Fruit fly (Drosophila melanogaster) ovary, adult (tissue): ENCODE results near the gene CG5687.

Experiments
- CG17801 ChIP-seq: fragments of 200-800 bp; optimal IDR thresholded peaks from 2 replicates; lab custom pipeline; 2019; ENCODE audit warnings: missing biosample characterization, mild to moderate bottlenecking, missing genetic modification characterization, moderate library complexity; ENCODE audit not compliant: partially characterized antibody

Gene CG5687

DNA sequence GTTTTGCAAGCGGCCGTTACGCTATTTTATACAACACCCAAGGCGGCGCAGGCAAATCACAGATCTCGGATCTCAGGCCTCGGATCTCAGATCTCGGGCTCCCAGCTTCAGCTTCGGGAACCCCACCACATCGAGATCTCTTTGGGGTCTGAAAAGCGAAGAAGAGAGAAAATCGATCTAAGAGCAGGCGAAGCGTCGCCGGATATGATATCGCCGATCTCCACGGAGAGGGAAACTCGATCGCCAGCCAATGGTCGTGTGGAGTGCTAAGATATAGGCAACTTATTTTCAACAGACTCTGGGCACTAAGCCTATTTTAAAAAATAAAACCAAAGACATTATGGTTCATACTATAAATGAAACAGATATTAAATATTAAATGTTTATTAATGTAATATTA lies at the start of gene CG5687, which contains the start of gene CG46523:
TSS of gene CG5687 (minus strand) at position 337 of the 400 bp plus-strand sequence.
TSS of gene CG46523 (minus strand) at position 337 of the 400 bp plus-strand sequence.
- no peak for TF ChIP-seq CG17801

DNA sequence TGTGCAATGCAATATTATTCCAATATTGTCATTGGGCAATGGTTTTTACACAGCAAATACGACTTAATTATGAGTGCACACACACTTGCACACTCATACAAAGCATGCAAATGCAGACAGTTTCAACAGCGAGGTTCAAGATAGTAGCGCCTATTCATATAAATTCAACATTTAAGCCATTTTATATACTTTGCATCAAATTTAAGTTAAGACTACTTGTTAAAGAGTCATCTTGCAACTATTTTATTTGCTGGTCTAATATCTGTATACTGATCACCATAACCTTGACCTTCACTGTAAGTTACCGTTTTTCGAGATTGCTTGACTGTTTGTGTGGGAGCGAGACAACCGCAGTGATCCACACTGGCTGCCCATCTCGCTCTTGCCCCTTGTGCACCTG lies 46.5 kb upstream of the CG5687 start:
- no peak for TF ChIP-seq CG17801

DNA sequence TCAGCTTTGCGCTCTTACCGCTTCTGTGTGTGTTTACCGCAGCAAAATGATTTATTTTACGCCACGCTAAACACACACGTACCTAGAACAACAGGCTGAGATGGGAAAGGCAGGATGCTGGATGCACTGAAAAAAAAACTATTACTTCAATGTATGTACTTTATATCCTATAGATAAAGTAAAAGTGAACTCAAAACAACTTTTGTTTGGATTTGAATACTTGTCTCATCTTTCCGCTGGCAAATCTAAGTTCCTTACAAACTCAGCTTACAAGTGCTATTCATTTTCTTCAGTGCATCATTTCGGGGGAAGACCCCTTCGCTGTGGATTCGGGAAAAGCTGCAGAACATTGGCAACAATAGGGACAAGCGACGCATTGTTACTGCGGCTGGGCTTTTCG lies 37.9 kb upstream of the CG5687 start:
- TF ChIP-seq CG17801: no peak

DNA sequence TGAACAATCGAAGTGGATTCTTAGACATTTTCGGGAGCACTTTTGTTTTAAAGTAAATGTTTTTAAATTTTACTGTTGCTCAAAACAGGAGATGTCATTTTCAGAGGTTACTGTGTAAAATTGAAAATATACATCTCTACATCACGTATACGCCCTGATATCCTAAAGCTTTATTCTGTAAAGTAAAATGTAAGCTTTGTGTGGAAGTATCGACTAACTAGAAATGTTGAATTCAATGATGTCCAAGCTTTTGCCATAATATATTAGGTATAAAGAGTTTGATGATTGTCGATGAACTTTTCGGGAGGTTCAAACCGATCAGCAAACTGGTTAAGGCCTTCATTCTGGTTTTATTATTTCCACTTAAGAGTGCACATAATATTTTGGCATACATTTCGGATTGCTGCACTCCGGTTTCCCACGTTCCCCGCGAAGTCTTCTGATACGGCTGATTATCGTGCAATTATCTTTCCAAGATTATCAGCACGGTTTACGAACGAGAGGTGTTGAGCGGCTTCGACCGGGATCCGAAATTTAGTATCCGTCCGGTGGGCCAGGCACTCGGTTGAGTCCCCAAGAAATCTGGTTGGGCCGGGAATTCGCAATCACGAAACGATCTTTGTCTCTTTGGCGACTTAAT lies 32.3 kb upstream of the CG5687 start, which contains the start of the genes CG11815 and acs:
TSS of gene CG11815 (minus strand) at position 98 of the 640 bp plus-strand sequence.
TSS of gene acs (plus strand) at position 536 of the 640 bp plus-strand sequence.
- no peak for TF ChIP-seq CG17801

DNA sequence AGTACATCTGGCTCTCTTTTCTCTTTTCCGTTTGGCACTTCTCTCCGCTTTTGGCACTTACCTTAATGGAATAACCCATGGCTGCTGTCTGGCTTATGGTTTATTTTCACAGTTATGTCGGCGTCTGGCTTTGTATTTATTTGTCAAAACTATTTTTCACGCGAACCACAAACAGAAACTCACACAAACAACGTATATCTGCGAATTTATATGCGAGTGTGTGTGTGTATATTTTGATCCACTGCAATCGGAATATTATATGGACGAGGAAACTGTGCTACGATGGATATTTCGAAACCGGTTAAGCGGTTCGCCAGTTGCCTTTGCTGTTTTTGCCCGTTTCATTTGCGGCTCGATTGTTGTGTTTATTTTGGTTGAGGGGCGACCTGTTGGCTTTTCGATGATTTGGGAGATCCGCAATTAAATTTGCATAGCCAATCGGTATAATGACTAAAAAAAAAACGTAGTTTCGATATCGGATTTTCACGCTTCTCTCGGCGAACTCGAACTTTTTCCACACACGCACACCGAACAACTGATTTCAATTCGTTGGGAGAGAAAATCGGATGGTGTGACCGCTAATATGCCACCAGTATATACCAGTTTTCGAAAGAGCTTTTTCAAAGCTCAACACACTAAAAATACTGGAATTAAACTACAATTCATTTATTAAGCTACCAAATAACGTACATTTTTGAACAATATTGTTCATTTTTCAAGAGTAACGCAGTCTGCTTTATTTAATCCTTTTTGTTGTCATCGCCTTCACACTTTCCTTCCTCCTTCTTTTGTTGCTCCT lies 30.8 kb upstream of the CG5687 start, which contains the start of gene CG1927:
TSS of gene CG1927 (minus strand) at position 541 of the 799 bp plus-strand sequence.
- no peak for TF ChIP-seq CG17801

DNA sequence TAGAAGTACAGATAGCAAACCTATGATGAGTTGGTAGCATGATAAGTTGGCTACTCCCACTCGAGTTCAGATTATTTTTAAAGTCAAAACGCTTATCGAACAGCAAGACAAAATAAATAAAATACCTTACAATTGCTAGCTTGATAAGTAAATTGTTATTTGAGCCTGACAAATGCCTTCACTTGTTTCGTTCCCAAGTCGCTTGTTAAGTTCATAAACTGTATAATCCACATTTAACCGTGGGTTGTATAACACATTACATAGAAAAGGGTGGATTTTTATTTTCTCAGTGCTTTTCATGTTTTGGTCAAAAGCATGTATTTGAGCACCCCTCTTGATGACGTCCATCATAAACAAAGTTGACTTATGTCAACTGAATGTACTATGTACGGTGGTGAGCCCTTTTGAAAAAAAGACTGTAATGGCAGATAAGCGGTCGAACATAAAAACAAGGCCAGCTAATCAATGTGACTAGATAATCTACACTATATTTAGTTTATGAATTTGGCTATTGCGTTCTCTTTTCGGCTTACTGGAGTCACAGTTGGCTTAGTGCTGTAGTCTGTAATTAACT lies 30.0 kb upstream of the CG5687 start:
- no peak for TF ChIP-seq CG17801

DNA sequence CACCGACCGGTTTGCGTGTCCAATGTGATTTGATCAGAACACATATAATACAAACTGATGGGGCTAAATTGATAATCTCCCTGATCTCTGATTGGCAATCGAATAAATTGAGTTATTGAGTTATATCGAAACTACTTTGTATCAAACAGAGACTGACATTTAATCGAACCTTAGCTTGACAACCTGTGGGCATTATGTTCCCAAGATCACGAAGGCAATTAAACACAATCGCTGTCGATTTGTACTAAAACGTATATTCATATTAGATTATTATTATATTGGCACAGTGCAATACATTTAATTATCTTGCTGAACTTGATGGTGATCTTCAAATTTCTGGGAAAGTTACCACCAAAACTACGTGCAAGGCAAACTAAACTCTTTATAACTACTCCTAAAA lies 29.5 kb upstream of the CG5687 start:
- no peak for TF ChIP-seq CG17801

DNA sequence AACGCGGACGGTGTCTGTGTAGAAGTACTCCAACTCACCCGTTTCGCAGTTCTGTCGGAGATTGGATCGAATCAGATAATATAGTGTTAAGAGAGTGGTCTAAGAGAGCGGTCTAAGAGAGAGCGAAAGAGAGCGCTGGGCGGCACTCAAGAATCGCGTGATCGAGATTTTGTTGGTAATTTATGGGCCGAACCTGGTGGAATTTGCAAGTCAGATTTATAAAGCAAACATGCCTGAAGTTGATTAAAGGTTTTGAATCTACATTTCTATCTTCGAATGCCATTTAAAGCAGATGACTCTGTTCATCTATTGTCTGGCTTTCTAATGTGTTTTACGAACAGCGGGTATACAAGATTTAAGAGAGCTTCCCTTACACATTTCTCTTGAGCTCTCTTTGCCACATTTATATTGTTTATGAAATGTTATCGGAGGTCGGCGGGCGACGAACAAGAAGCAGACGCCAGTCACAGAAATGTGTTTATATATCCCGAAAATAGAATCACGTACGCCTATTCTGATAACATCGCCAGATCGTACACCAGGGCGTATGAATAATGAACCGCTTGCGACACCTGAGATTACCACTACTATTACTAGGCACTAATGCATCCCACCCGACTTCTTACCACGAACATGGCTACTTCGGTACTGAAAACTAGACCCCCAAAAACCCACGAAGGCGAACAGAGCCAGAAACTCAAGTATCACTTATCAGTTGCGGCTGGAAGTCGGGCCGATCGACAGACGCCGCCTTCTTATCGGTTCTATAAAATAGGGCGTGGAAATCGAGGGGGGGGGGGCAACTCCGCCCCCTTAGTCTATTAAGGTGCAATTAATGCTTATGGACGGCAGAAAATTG lies 28.8 kb upstream of the CG5687 start:
- TF ChIP-seq CG17801: peak; percentile 77

DNA sequence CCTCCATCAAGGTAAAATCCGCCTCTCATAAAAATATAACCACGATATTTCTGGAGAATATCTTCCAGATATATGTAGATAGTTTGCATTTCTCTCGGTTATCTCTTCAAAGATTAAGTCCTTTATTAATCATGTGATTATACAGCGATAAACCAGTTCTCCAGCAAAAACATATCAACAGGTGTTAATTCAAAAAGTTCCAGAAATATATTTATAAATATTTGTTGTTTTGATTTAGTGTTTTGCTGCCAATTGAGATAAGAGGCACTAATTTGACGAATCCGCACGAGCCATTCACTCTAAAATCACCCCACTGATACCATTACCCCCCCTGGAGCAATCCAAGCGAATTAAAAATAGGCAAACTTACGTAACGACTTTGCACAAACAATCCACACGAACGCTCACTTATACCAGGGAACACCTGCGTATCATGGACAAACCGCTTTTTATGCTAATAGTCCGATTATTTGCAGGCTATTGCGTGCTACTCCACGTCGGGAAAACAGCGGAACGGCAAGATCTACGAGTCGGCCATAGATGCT lies 25.8 kb upstream of the CG5687 start:
- no peak for TF ChIP-seq CG17801

DNA sequence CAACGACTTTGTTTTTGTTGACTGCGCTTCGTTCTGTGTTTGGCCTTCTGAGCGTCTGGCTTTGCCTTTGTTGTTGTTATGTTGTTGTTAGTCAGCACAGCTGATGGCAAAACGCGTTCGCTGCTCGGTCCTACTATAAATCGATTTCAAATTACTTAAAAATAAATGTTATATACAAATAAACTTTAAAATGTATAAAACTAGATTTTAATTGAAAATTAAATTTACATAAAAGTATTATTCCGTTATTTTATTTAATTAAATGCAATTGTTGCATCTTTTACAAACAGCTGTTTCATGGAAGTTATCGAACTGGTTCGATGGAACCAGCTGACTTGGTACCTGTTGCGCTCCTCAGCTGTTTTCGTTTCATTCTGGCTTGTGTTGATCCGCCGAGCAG lies 25.2 kb upstream of the CG5687 start, which contains the start of gene mv:
TSS of gene mv (minus strand) at position 80 of the 400 bp plus-strand sequence.
- peak; percentile 42 for TF ChIP-seq CG17801

DNA sequence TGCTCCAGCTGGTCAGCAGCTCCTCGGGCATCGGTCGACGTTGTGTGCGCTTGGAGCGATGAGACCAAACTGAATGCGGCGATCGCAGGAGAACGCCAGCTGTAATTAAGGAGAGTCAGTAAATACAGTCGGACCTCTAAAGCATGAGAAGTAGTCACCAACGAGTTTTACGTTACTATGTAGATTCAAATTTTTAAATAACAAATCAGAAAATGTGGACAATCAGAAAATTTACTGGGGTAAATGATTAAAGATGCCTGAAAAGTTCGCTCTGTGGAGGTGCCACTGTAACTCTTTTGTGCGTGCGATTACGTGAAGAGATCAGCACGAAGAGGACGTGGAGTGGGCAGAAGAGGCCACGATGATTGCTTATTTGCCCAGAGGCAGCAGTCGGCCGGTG lies 24.1 kb upstream of the CG5687 start, which contains the start of gene SCOT:
TSS of gene SCOT (plus strand) at position 180 of the 400 bp plus-strand sequence.
- TF ChIP-seq CG17801: no peak

DNA sequence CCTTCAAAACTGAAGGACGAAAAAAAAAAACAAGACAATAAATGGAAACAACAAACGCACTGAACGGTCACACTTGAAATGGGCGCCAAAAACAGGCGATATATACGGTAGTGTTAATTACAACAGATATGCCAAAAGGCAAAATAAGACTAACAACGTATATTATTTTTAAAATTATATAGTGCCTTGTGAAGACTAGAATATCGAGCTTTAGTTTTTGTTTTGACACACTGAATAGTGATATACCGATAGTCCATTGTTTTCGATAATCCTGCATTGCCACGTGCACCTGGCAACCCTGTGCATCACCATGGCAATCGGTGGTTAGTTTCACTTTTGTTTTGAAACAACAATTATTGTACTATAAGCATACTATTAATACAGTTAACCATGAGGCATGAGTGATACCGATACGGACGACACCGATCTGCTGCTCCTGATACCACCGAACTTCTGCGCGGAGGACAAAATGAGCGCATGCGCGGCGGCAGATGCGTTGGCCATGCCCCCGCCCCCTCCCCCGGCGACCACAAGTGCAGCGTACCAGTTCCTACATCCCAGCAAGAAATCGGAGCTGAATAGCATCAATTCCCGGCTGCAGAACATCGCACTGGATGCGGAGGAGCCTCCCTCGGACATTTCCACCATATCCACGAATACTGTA lies 8.7 kb upstream of the CG5687 start, which contains the start of the genes mu2 and Cnb:
TSS of gene mu2 (minus strand) at position 13 of the 664 bp plus-strand sequence.
TSS of gene Cnb (plus strand) at position 103 of the 664 bp plus-strand sequence.
- TF ChIP-seq CG17801: peak; percentile 9

DNA sequence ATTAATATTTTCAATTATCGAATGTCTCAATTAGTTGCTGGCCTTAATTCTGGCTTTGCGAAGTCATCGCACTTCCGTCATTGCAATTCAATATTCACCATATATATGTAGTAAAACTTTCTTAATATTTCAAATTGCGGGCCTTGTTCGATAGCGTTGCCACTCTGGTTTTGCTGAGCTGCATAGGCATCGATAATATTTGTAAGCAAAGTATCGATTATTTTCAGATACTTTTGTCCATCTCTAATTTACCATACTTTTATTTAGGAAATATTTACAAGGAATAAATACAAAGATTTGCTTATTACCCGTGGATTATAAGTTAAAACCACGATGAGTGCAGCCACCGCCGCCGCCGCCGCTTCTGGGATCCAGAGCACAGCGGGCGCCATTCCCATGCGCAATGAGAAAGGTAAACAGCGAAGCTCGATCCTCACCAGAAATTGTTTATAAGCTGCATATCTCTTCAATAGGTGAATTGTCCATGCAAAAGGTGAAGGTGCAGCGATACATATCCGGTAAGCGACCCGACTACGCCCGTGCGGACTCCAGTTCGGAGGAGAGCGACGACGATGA lies 2.0 kb upstream of the CG5687 start, which contains the start of gene Mfap1:
TSS of gene Mfap1 (plus strand) at position 226 of the 576 bp plus-strand sequence.
- no peak for TF ChIP-seq CG17801

DNA sequence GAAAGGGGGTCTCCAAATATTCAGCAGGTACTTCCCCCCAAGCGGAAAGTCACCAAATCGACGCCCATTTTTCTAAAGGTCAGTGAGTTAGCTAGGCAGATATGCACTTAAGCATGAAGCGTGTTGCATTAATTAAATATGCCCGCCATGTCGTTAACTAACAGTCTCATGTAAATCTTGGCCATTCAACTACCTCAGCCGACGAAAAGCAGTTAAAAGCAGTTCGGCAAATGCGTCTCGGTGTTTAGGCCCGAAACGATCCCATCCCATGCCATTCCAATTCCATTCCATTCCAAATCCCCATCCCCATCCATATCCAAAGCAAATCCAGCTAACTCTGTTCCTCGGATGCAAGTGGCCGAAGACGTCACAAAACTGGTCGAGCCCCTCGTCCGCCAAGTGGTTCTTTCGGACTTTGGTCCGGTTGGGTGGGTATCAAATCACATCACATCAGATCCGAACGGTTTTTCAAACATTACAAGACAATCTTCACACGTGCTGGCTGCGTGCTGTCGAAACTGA lies 1.1 kb upstream of the CG5687 start:
- TF ChIP-seq CG17801: no peak
